Fruit fly (Drosophila melanogaster): ENCODE results near the gene ppk14.

The ppk14 gene

dm6 chr2L:6340222-6340725 lies 14.5 kb upstream of the ppk14 start:
- TF ChIP-seq CG10565 (GFP tag; optimal IDR thresholded peaks at IDR 0.05) (no peak), CG10274 (GFP tag; optimal IDR thresholded peaks at IDR 0.05) (peak; percentile 24), Ssrp (tag; optimal IDR thresholded peaks at IDR 0.05) (no peak)

dm6 chr2L:6341246-6341645 lies 13.5 kb upstream of the ppk14 start:
- TF ChIP-seq Fer2 (tag; optimal IDR thresholded peaks at IDR 0.05): no peak
- no peak for TF ChIP-seq crc (GFP tag; optimal IDR thresholded peaks at IDR 0.05)
- TF ChIP-seq her (GFP tag; optimal IDR thresholded peaks at IDR 0.05): no peak
- TF ChIP-seq p53 (GFP tag; optimal IDR thresholded peaks at IDR 0.05): no peak
- TF ChIP-seq pum (GFP tag; optimal IDR thresholded peaks at IDR 0.05): no peak
- no peak for TF ChIP-seq CoRest (tag; optimal IDR thresholded peaks at IDR 0.05)
- TF ChIP-seq Hey (tag; optimal IDR thresholded peaks at IDR 0.05): no peak
- TF ChIP-seq HLH54F (GFP tag; optimal IDR thresholded peaks at IDR 0.05): no peak
- TF ChIP-seq CG17328 (GFP tag; IDR thresholded peaks at IDR 0.05): no peak
- no peak for TF ChIP-seq CG4707 (GFP tag; optimal IDR thresholded peaks at IDR 0.05)
- no peak for TF ChIP-seq H15 (GFP tag; IDR thresholded peaks at IDR 0.05)
- no peak for TF ChIP-seq Drgx (GFP tag; IDR thresholded peaks at IDR 0.05)
- TF ChIP-seq CrebB (tag; optimal IDR thresholded peaks at IDR 0.05): no peak
- TF ChIP-seq Hr39 (optimal IDR thresholded peaks at IDR 0.05): no peak

dm6 chr2L:6343084-6343873 lies 11.5 kb upstream of the ppk14 start:
- TF ChIP-seq CG6791 (GFP tag; IDR thresholded peaks at IDR 0.05; ENCODE audit: partially characterized antibody) (peak; percentile 60; the same call in 2 of the 3 replicates), CG10543 (GFP tag; optimal IDR thresholded peaks at IDR 0.05) (peak; percentile 60), MESR4 (GFP tag; optimal IDR thresholded peaks at IDR 0.05) (peak; percentile 43), CG15479 (GFP tag; optimal IDR thresholded peaks at IDR 0.05) (no peak), Hmr (GFP tag; optimal IDR thresholded peaks at IDR 0.05) (peak; percentile 2), gt (GFP tag; IDR thresholded peaks at IDR 0.05) (0 out of 2 replicates have a peak, but pooled peaks have one; percentile 28), zen (tag; optimal IDR thresholded peaks at IDR 0.05) (no peak), CG5180 (GFP tag; optimal IDR thresholded peaks at IDR 0.05) (no peak), bowl (GFP tag; IDR thresholded peaks at IDR 0.05) (0 out of 2 replicates have a peak, but pooled peaks have one; percentile 12), CG1792 (GFP tag; optimal IDR thresholded peaks at IDR 0.05) (peak; percentile 7), CG9437 (GFP tag; optimal IDR thresholded peaks at IDR 0.05) (peak; percentile 40), CG2120 (GFP tag; optimal IDR thresholded peaks at IDR 0.05) (no peak), ato (GFP tag; IDR thresholded peaks at IDR 0.05; ENCODE audit: partially characterized antibody) (no peak), crp (GFP tag; optimal IDR thresholded peaks at IDR 0.05) (peak in 1 of 2 experiments; percentile 71), odd (GFP tag; optimal IDR thresholded peaks at IDR 0.05) (no peak), phol (tag; optimal IDR thresholded peaks at IDR 0.05) (peak; percentile 17), abd-A (tag; optimal IDR thresholded peaks at IDR 0.05) (no peak), kay (GFP tag; optimal IDR thresholded peaks at IDR 0.05) (no peak), CG14667 (GFP tag; IDR thresholded peaks at IDR 0.05) (no peak), twi (tag; optimal IDR thresholded peaks at IDR 0.05) (no peak), YL-1 (GFP tag; optimal IDR thresholded peaks at IDR 0.05) (peak; percentile 56), chm (GFP tag; IDR thresholded peaks at IDR 0.05) (no peak), Atf-2 (GFP tag; optimal IDR thresholded peaks at IDR 0.05) (no peak), sd (tag; optimal IDR thresholded peaks at IDR 0.05) (peak; percentile 98), mld (GFP tag; IDR thresholded peaks at IDR 0.05; ENCODE audit: partially characterized antibody) (no peak), CG16779 (GFP tag; IDR thresholded peaks at IDR 0.05) (0 out of 2 replicates have a peak, but pooled peaks have one; percentile 31), slou (GFP tag; optimal IDR thresholded peaks at IDR 0.05) (no peak), CG7786 (GFP tag; optimal IDR thresholded peaks at IDR 0.05) (no peak), CG33213 (GFP tag; optimal IDR thresholded peaks at IDR 0.05) (peak; percentile 16)
